Fruit fly (Drosophila melanogaster): Measurements from ENCODE around the gene SREBP.

Gene SREBP

dm6 chr3L:19798978-19799377 is 5.2 kb downstream of the SREBP start, which contains the start of gene Ir76a:
TSS of gene Ir76a (plus strand) at chr3L:19799278.
- TF ChIP-seq Clk (GFP tag; optimal IDR thresholded peaks at IDR 0.05) (no peak), Mnt (GFP tag; optimal IDR thresholded peaks at IDR 0.05) (no peak), tj (GFP tag; optimal IDR thresholded peaks at IDR 0.05) (peak; percentile 25)

dm6 chr3L:19801105-19801504 is 7.4 kb downstream of the SREBP start, which contains the start of gene CG14102:
TSS of gene CG14102 (minus strand) at chr3L:19801291.
- TF ChIP-seq CG14711 (tag; optimal IDR thresholded peaks at IDR 0.05) (no peak), Hr96 (GFP tag; optimal IDR thresholded peaks at IDR 0.05) (no peak), CG7101 (tag; optimal IDR thresholded peaks at IDR 0.05) (no peak), Crg-1 (GFP tag; optimal IDR thresholded peaks at IDR 0.05) (no peak)

dm6 chr3L:19804908-19805307 is 11.2 kb downstream of the SREBP start, which contains the start of the genes TORIP and Ccdc58:
TSS of gene TORIP (minus strand) at chr3L:19805080.
TSS of gene Ccdc58 (plus strand) at chr3L:19805181.
- TF ChIP-seq tj (GFP tag; optimal IDR thresholded peaks at IDR 0.05) (peak; percentile 75), CG7101 (tag; optimal IDR thresholded peaks at IDR 0.05) (no peak)

DNA sequence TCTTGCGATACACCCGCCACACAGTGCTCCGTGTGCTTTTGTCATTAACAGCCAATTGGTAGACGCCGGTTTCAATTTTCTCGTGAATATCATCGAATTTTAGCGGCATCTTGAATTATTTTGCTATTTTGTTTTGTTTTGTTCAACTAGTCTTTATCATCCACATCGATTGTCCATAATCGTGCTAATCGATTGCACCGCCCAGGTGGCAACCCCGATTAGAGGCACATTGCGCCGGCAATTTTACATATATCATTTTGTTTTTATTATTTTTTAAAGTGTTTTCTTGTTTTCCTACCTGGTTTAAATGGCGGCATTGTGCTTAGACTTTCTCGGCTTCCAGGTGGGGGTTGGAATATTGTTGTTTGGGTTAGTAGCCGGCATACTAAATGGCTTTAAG is 12.2 kb downstream of the SREBP start, which contains the start of gene CG34116:
Gene CG34116, minus strand, starts transcription at position 142 of the 400 bp plus-strand sequence.
- TF ChIP-seq kay (GFP tag; ENCODE audit: borderline replicate concordance) (no peak), Crg-1 (GFP tag; optimal IDR thresholded peaks at IDR 0.05) (no peak), bab1 (GFP tag; optimal IDR thresholded peaks at IDR 0.05) (peak; percentile 24), toe (GFP tag; optimal IDR thresholded peaks at IDR 0.05) (no peak), Mnt (GFP tag; optimal IDR thresholded peaks at IDR 0.05) (peak; percentile 18)

DNA sequence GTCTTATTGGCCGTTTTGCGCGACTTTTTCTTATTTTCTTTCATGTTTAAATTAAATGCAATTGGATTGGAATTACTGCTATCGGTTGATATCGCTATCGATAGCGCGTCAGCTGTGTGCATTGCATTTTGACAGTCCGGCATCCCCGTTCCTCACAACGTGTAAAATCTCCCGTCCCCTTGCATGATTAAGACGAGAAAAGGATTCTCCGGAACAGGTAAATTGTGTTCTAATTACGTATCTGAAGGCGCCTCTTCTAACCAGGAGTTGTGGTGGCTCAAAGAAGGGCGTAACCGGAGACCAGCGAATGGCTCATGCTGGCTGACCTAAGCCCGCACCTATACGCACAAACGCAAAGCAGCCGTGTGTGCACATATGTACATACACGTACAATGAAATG is 13.4 kb downstream of the SREBP start, which contains the start of the genes CG14104 and Kap-alpha1:
Gene CG14104, minus strand, starts transcription at position 97 of the 400 bp plus-strand sequence.
Gene Kap-alpha1, plus strand, starts transcription at position 130 of the 400 bp plus-strand sequence.
- TF ChIP-seq Hr96 (GFP tag; optimal IDR thresholded peaks at IDR 0.05) (no peak), CG1620 (GFP tag; optimal IDR thresholded peaks at IDR 0.05) (no peak), kay (GFP tag; ENCODE audit: borderline replicate concordance) (no peak), cic (GFP tag; optimal IDR thresholded peaks at IDR 0.05) (peak; percentile 8), CG12768 (GFP tag; optimal IDR thresholded peaks at IDR 0.05) (no peak), CG14711 (tag; optimal IDR thresholded peaks at IDR 0.05) (no peak), tj (GFP tag; optimal IDR thresholded peaks at IDR 0.05) (peak; percentile 42), CG7101 (tag; optimal IDR thresholded peaks at IDR 0.05) (no peak), CG7045 (GFP tag; optimal IDR thresholded peaks at IDR 0.05) (no peak), bab1 (GFP tag; optimal IDR thresholded peaks at IDR 0.05) (peak; percentile 9), toe (GFP tag; optimal IDR thresholded peaks at IDR 0.05) (no peak), CG11617 (GFP tag; optimal IDR thresholded peaks at IDR 0.05) (peak; percentile 7), ovo (GFP tag; optimal IDR thresholded peaks at IDR 0.05) (no peak), CG5204 (GFP tag; optimal IDR thresholded peaks at IDR 0.05) (no peak), CG33017 (tag; optimal IDR thresholded peaks at IDR 0.05) (no peak), Clk (GFP tag; optimal IDR thresholded peaks at IDR 0.05) (no peak), cnc (optimal IDR thresholded peaks at IDR 0.05) (no peak), Crg-1 (GFP tag; optimal IDR thresholded peaks at IDR 0.05) (peak; percentile 26), Mnt (GFP tag; optimal IDR thresholded peaks at IDR 0.05) (peak; percentile 76), pad (GFP tag; optimal IDR thresholded peaks at IDR 0.05) (no peak)

DNA sequence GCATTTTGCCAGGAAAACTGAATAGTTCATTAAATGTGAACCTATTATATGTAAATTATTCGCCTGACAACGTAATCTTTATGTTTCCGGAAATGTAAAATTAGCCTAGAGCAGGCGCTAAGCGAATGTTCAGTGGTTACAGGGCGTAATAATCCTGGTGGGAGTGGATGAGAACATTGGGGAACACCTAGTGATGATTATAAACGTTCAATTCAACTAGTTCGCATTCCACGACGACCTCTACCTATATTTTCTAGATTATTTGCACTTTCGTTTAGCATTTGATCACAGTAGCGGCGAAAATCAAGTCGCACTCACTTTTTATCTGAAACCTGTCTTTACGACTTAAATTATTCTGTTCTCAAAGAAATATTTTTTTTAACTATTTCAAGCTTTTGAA is 13.8 kb downstream of the SREBP start:
- TF ChIP-seq bab1 (GFP tag; optimal IDR thresholded peaks at IDR 0.05) (no peak), cic (GFP tag; optimal IDR thresholded peaks at IDR 0.05) (no peak)

DNA sequence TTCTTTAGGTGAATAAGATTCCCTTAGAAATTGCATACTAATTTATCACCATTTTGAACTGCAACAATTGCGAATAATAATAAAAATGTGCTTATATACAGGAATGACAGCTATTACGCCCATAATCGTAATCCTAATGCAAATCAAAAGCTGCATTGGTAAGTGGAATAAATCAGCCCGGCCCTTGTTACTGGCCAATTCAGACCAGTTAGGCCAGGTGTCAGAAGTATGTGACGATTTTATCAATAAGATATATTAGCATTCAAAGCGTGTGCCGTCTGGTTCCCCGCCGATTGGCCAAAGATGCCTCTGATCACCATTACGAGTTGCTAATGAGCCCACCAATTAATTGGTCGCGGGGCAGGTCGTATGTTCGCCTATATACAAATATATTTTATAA is 18.8 kb downstream of the SREBP start:
- TF ChIP-seq toe (GFP tag; optimal IDR thresholded peaks at IDR 0.05) (no peak), CG5204 (GFP tag; optimal IDR thresholded peaks at IDR 0.05) (no peak), CG7045 (GFP tag; optimal IDR thresholded peaks at IDR 0.05) (no peak), CG11617 (GFP tag; optimal IDR thresholded peaks at IDR 0.05) (no peak), ovo (GFP tag; optimal IDR thresholded peaks at IDR 0.05) (no peak), bab1 (GFP tag; optimal IDR thresholded peaks at IDR 0.05) (no peak), CG14711 (tag; optimal IDR thresholded peaks at IDR 0.05) (no peak), Mnt (GFP tag; optimal IDR thresholded peaks at IDR 0.05) (no peak), tj (GFP tag; optimal IDR thresholded peaks at IDR 0.05) (no peak), CG12768 (GFP tag; optimal IDR thresholded peaks at IDR 0.05) (no peak), Clk (GFP tag; optimal IDR thresholded peaks at IDR 0.05) (no peak), cic (GFP tag; optimal IDR thresholded peaks at IDR 0.05) (no peak)

Data from whole organism, adult.